Fruit fly (Drosophila melanogaster): ENCODE measurements around the gene Smn.

Gene Smn

DNA sequence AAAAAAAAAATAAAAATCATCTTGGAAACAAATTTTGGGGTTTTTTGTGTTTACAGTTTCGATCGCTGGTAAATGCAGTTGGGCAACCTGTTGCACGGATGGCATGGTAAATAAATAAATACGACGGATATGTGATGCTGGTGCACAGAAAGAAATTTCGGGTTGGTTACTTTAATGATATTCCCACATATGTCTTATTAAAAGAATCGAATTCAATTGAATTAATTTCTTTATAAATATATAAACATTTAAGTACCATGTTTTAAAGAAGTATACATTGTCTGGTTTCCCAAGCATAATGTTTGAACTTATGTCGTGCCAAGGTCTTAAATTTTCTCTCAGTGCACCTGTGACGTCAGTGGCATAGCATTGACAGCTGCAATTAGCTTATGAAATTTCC is 13.9 kb downstream of the Smn start (continued):
- TF ChIP-seq pfk (GFP tag; optimal IDR thresholded peaks at IDR 0.05) (no peak), CG13775 (GFP tag; optimal IDR thresholded peaks at IDR 0.05) (peak; percentile 18), nmo (GFP tag; optimal IDR thresholded peaks at IDR 0.05) (peak; percentile 77), CG12769 (tag; optimal IDR thresholded peaks at IDR 0.05) (peak; percentile 14), corto (GFP tag; optimal IDR thresholded peaks at IDR 0.05) (no peak), CG2875 (GFP tag; optimal IDR thresholded peaks at IDR 0.05) (peak; percentile 50), zen2 (GFP tag; IDR thresholded peaks at IDR 0.05; ENCODE audit: partially characterized antibody) (no peak), Ptx1 (GFP tag; IDR thresholded peaks at IDR 0.05) (peak; percentile 61), CG32532 (GFP tag; IDR thresholded peaks at IDR 0.05) (no peak), Eip74EF (GFP tag; optimal IDR thresholded peaks at IDR 0.05) (peak in 1 of 2 experiments; percentile 70), CG8765 (GFP tag; IDR thresholded peaks at IDR 0.05) (no peak), CG10543 (GFP tag; optimal IDR thresholded peaks at IDR 0.05) (peak; percentile 33), CG14860 (GFP tag; IDR thresholded peaks at IDR 0.05; ENCODE audit: partially characterized antibody) (no peak), Hr51 (GFP tag; optimal IDR thresholded peaks at IDR 0.05) (peak in 1 of 2 experiments; percentile 79), Drgx (GFP tag; IDR thresholded peaks at IDR 0.05) (no peak), CG17385 (GFP tag; optimal IDR thresholded peaks at IDR 0.05) (peak; percentile 59), Jarid2 (GFP tag; optimal IDR thresholded peaks at IDR 0.05) (peak; percentile 1), inv (GFP tag; IDR thresholded peaks at IDR 0.05; ENCODE audit: partially characterized antibody) (no peak), E2f1 (GFP tag; IDR thresholded peaks at IDR 0.05) (peak; percentile 50), CG4854 (GFP tag; optimal IDR thresholded peaks at IDR 0.05) (no peak), CG15269 (tag; optimal IDR thresholded peaks at IDR 0.05) (peak; percentile 71), yki (optimal IDR thresholded peaks at IDR 0.05) (no peak), CG10366 (GFP tag; IDR thresholded peaks at IDR 0.05) (peak; percentile 33; the same call in 1 of the 2 replicates), Bgb (GFP tag; IDR thresholded peaks at IDR 0.05; ENCODE audit: partially characterized antibody) (no peak), luna (GFP tag; optimal IDR thresholded peaks at IDR 0.05) (no peak), GATAe (GFP tag; conservative IDR thresholded peaks at IDR 0.05) (no peak), CG4730 (GFP tag; IDR thresholded peaks at IDR 0.05) (0 out of 2 replicates have a peak, but pooled peaks have one; percentile 40), Rx (GFP tag; IDR thresholded peaks at IDR 0.05) (peak; percentile 59; the same call in 1 of the 2 replicates), PHDP (tag; optimal IDR thresholded peaks at IDR 0.05) (peak; percentile 76), CG10565 (GFP tag; optimal IDR thresholded peaks at IDR 0.05) (no peak), Sry-β (GFP tag; optimal IDR thresholded peaks at IDR 0.05) (no peak), CG30403 (GFP tag; optimal IDR thresholded peaks at IDR 0.05) (peak; percentile 43), CG12236 (GFP tag; optimal IDR thresholded peaks at IDR 0.05) (no peak), CG32767 (GFP tag; IDR thresholded peaks at IDR 0.05) (0 out of 2 replicates have a peak, but pooled peaks have one; percentile 8), CG17912 (GFP tag; optimal IDR thresholded peaks at IDR 0.05) (no peak), klu (GFP tag; IDR thresholded peaks at IDR 0.05) (no peak), E2f2 (GFP tag; IDR thresholded peaks at IDR 0.05) (peak; percentile 35), fd102C (GFP tag; optimal IDR thresholded peaks at IDR 0.05) (no peak), CG12391 (tag; optimal IDR thresholded peaks at IDR 0.05) (peak; percentile 79), aop (GFP tag; IDR thresholded peaks at IDR 0.05) (no peak), Camta (GFP tag; optimal IDR thresholded peaks at IDR 0.05) (no peak), HHEX (GFP tag; optimal IDR thresholded peaks at IDR 0.05) (peak; percentile 42), tna (GFP tag; IDR thresholded peaks at IDR 0.05; ENCODE audit: partially characterized antibody) (no peak), CG1603 (tag; optimal IDR thresholded peaks at IDR 0.05) (peak; percentile 62), CG14050 (GFP tag; IDR thresholded peaks at IDR 0.05) (no peak), H15 (GFP tag; IDR thresholded peaks at IDR 0.05) (0 out of 3 replicates have a peak, but pooled peaks have one; percentile 39), Stat92E (GFP tag; optimal IDR thresholded peaks at IDR 0.05) (no peak), unpg (GFP tag; optimal IDR thresholded peaks at IDR 0.05) (peak; percentile 77), CG8281 (tag; optimal IDR thresholded peaks at IDR 0.05) (peak; percentile 32)

Data from whole organism, embryonic.